Fruit fly (Drosophila melanogaster) whole organism, embryonic: ENCODE results near the gene Vha68-3.

Experiments
- Abd-B ChIP-seq: fragments of 200-800 bp; sonication (Bioruptor generic); optimal IDR thresholded peaks from 2 replicates; lab custom pipeline; 2018; ENCODE audit warnings: missing biosample characterization, mild to moderate bottlenecking, missing genetic modification characterization, moderate library complexity
- Ada2b ChIP-seq: fragments of 200-800 bp; sonication (Bioruptor generic); IDR thresholded peaks from 2 replicates; pipeline ENCODE4 v1.3.6; 2022; ENCODE audit warnings: missing biosample characterization, missing genetic modification characterization
- CG10321 ChIP-seq: fragments of 200-800 bp; sonication (Bioruptor generic); IDR thresholded peaks from 2 replicates; pipeline ENCODE4 v1.3.6; 2022; ENCODE audit warnings: missing biosample characterization, missing genetic modification characterization
- CG10654 ChIP-seq: fragments of 200-800 bp; sonication (Bioruptor generic); optimal IDR thresholded peaks from 2 replicates; lab custom pipeline; 2016; ENCODE audit warnings: missing biosample characterization, missing genetic modification characterization
- CG13296 ChIP-seq: fragments of 200-800 bp; sonication (Bioruptor generic); optimal IDR thresholded peaks from 3 replicates; lab custom pipeline; 2018; ENCODE audit warnings: missing biosample characterization, mild to moderate bottlenecking, missing genetic modification characterization
- CG15011 ChIP-seq: fragments of 200-800 bp; sonication (Bioruptor generic); optimal IDR thresholded peaks from 3 replicates; lab custom pipeline; 2018; ENCODE audit warnings: missing biosample characterization, mild to moderate bottlenecking, missing genetic modification characterization
- CG15479 ChIP-seq: fragments of 200-800 bp; sonication (Bioruptor generic); optimal IDR thresholded peaks from 3 replicates; lab custom pipeline; 2019; ENCODE audit warnings: missing biosample characterization, mild to moderate bottlenecking, missing genetic modification characterization, moderate library complexity
- CG17328 ChIP-seq: fragments of 200-800 bp; sonication (Bioruptor generic); IDR thresholded peaks from 2 replicates; pipeline ENCODE4 v1.3.6; 2022; ENCODE audit warnings: missing biosample characterization, missing genetic modification characterization
- CG17802 ChIP-seq: fragments of 200-800 bp; sonication (Bioruptor generic); optimal IDR thresholded peaks from 2 replicates; lab custom pipeline; 2018; ENCODE audit warnings: missing biosample characterization, mild to moderate bottlenecking, missing genetic modification characterization, moderate library complexity
- CG17912 ChIP-seq: fragments of 200-800 bp; sonication (Bioruptor generic); optimal IDR thresholded peaks from 2 replicates; lab custom pipeline; 2018; ENCODE audit warnings: missing biosample characterization, mild to moderate bottlenecking, missing genetic modification characterization
- CG1832 ChIP-seq: fragments of 200-800 bp; sonication (Bioruptor generic); optimal IDR thresholded peaks from 2 replicates; lab custom pipeline; 2017; ENCODE audit warnings: missing biosample characterization, mild to moderate bottlenecking, missing genetic modification characterization, inconsistent platforms
- CG2116 ChIP-seq: fragments of 200-800 bp; sonication (Bioruptor generic); optimal IDR thresholded peaks from 3 replicates; lab custom pipeline; 2018; ENCODE audit warnings: missing biosample characterization, mild to moderate bottlenecking, missing genetic modification characterization
- CG2120 ChIP-seq: fragments of 200-800 bp; sonication (Bioruptor generic); optimal IDR thresholded peaks from 3 replicates; lab custom pipeline; 2016; ENCODE audit warnings: missing biosample characterization, missing genetic modification characterization
- CG2678 ChIP-seq: fragments of 200-800 bp; sonication (Bioruptor generic); optimal IDR thresholded peaks from 3 replicates; lab custom pipeline; 2019; ENCODE audit warnings: missing biosample characterization, mild to moderate bottlenecking, missing genetic modification characterization, moderate library complexity
- CG31441 ChIP-seq: fragments of 200-800 bp; sonication (Bioruptor generic); IDR thresholded peaks from 2 replicates; pipeline ENCODE4 v1.3.6; 2022; ENCODE audit warnings: missing biosample characterization, missing genetic modification characterization
- CG4360 ChIP-seq: fragments of 200-800 bp; sonication (Bioruptor generic); IDR thresholded peaks from 2 replicates; pipeline ENCODE4 v1.3.6; 2022; ENCODE audit warnings: missing biosample characterization, missing genetic modification characterization
- CG43689 ChIP-seq: fragments of 200-800 bp; sonication (Bioruptor generic); IDR thresholded peaks from 2 replicates; pipeline ENCODE4 v1.3.6; 2022; ENCODE audit warnings: missing biosample characterization, missing genetic modification characterization
- CG5245 ChIP-seq: fragments of 200-800 bp; sonication (Bioruptor generic); optimal IDR thresholded peaks from 3 replicates; lab custom pipeline; 2016; ENCODE audit warnings: missing biosample characterization, missing genetic modification characterization
- CG6813 ChIP-seq: fragments of 200-800 bp; sonication (Bioruptor generic); optimal IDR thresholded peaks from 2 replicates; lab custom pipeline; 2017; ENCODE audit warnings: missing biosample characterization, missing genetic modification characterization, mild to moderate bottlenecking, moderate library complexity, missing genetic modification reagents
- CG7745 ChIP-seq: fragments of 200-800 bp; sonication (Bioruptor generic); optimal IDR thresholded peaks from 2 replicates; lab custom pipeline; 2018; ENCODE audit warnings: missing biosample characterization, mild to moderate bottlenecking, missing genetic modification characterization, moderate library complexity
- CG8944 ChIP-seq: fragments of 200-800 bp; sonication (Bioruptor generic); optimal IDR thresholded peaks from 3 replicates; lab custom pipeline; 2016; ENCODE audit warnings: missing biosample characterization, missing genetic modification characterization
- CG9215 ChIP-seq: fragments of 200-800 bp; sonication (Bioruptor generic); IDR thresholded peaks from 2 replicates; pipeline ENCODE4 v1.3.6; 2022; ENCODE audit warnings: missing biosample characterization, missing genetic modification characterization
- CG9932 ChIP-seq: fragments of 200-800 bp; sonication (Bioruptor generic); IDR thresholded peaks from 2 replicates; pipeline ENCODE4 v1.3.6; 2022; ENCODE audit warnings: missing biosample characterization, missing genetic modification characterization
- Camta ChIP-seq: fragments of 200-800 bp; sonication (Bioruptor generic); optimal IDR thresholded peaks from 2 replicates; lab custom pipeline; 2016; ENCODE audit warnings: missing biosample characterization, missing genetic modification characterization
- Hand ChIP-seq: fragments of 200-800 bp; sonication (Bioruptor generic); optimal IDR thresholded peaks from 2 replicates; lab custom pipeline; 2017; ENCODE audit warnings: mild to moderate bottlenecking, missing biosample characterization, missing genetic modification reagents, missing genetic modification characterization
- Hey ChIP-seq: fragments of 200-800 bp; sonication (Bioruptor generic); optimal IDR thresholded peaks from 3 replicates; lab custom pipeline; 2018; ENCODE audit warnings: missing biosample characterization, mild to moderate bottlenecking, missing genetic modification characterization
- Hmx ChIP-seq: fragments of 200-800 bp; sonication (Bioruptor generic); optimal IDR thresholded peaks from 2 replicates; lab custom pipeline; 2016; ENCODE audit warnings: missing biosample characterization, missing genetic modification characterization
- Lpt ChIP-seq: fragments of >200 bp; optimal IDR thresholded peaks from 2 replicates; lab custom pipeline; 2018; ENCODE audit warnings: missing biosample characterization, missing genetic modification characterization
- MBD-R2 ChIP-seq: fragments of 200-800 bp; sonication (Bioruptor generic); IDR thresholded peaks from 2 replicates; pipeline ENCODE4 v1.3.6; 2022; ENCODE audit warnings: missing biosample characterization, missing genetic modification characterization
- NC2α ChIP-seq: fragments of 200-800 bp; sonication (Bioruptor generic); optimal IDR thresholded peaks from 2 replicates; lab custom pipeline; 2016; ENCODE audit warnings: missing biosample characterization, missing genetic modification characterization
- Side ChIP-seq: fragments of 200-800 bp; sonication (Bioruptor generic); optimal IDR thresholded peaks from 2 replicates; lab custom pipeline; 2016; ENCODE audit warnings: missing biosample characterization, missing genetic modification characterization
- Six4 ChIP-seq: fragments of 200-800 bp; sonication (Bioruptor generic); optimal IDR thresholded peaks from 2 replicates; lab custom pipeline; 2016; ENCODE audit warnings: missing biosample characterization, missing genetic modification characterization
- Sox102F ChIP-seq: fragments of 200-800 bp; sonication (Bioruptor generic); optimal IDR thresholded peaks from 2 replicates; lab custom pipeline; 2018; ENCODE audit warnings: missing biosample characterization, mild to moderate bottlenecking, missing genetic modification characterization, moderate library complexity
- Spps ChIP-seq: fragments of 200-800 bp; sonication (Bioruptor generic); optimal IDR thresholded peaks from 2 replicates; lab custom pipeline; 2018; ENCODE audit warnings: missing biosample characterization, mild to moderate bottlenecking, missing genetic modification characterization
- aop ChIP-seq: fragments of 200-800 bp; sonication (Bioruptor generic); IDR thresholded peaks from 2 replicates; pipeline ENCODE4 v1.3.6; 2022; ENCODE audit warnings: missing biosample characterization, missing genetic modification characterization
- bbx ChIP-seq: fragments of 200-800 bp; sonication (Bioruptor generic); IDR thresholded peaks from 2 replicates; pipeline ENCODE4 v1.3.6; 2022; ENCODE audit warnings: missing biosample characterization, missing genetic modification characterization; ENCODE audit not compliant: partially characterized antibody
- dmrt99B ChIP-seq: fragments of 200-800 bp; sonication (Bioruptor generic); optimal IDR thresholded peaks from 2 replicates; lab custom pipeline; 2018; ENCODE audit warnings: missing biosample characterization, mild to moderate bottlenecking, missing genetic modification characterization, moderate library complexity
- grau ChIP-seq: fragments of 200-800 bp; optimal IDR thresholded peaks from 3 replicates; lab custom pipeline; 2019; ENCODE audit warnings: missing biosample characterization, mild to moderate bottlenecking, missing genetic modification characterization, moderate library complexity
- ham ChIP-seq: fragments of 200-800 bp; sonication (Bioruptor generic); IDR thresholded peaks from 2 replicates; pipeline ENCODE4 v1.3.6; 2022; ENCODE audit warnings: missing biosample characterization, missing genetic modification characterization
- mam ChIP-seq: fragments of 200-800 bp; sonication (Bioruptor generic); optimal IDR thresholded peaks from 3 replicates; lab custom pipeline; 2016; ENCODE audit warnings: missing biosample characterization, missing genetic modification characterization
- org-1 ChIP-seq: fragments of 200-800 bp; sonication (Bioruptor generic); optimal IDR thresholded peaks from 2 replicates; lab custom pipeline; 2017; ENCODE audit warnings: missing biosample characterization, missing genetic modification characterization
- pan ChIP-seq, 4 experiments: fragments of >200 bp in 3 of 4; fragments of 200-800 bp in 1 of 4; sonication (Bioruptor generic) in 1 of 4; optimal IDR thresholded peaks in 3 of 4; IDR thresholded peaks in 1 of 4; 2 replicates each; pipeline versions ENCODE4 v1.3.6 to Lab custom; 2017 to 2022; ENCODE audit warnings: missing biosample characterization in 2 of 4, missing genetic modification characterization in 2 of 4, mixed read lengths in 1 of 4
- pho ChIP-seq: fragments of 200-800 bp; sonication (Bioruptor generic); optimal IDR thresholded peaks from 2 replicates; lab custom pipeline; 2016; ENCODE audit warnings: missing biosample characterization, missing genetic modification characterization
- prd ChIP-seq, 3 experiments: fragments of >200 bp in 2 of 3; fragments of 200-800 bp in 1 of 3; sonication (Bioruptor generic) in 1 of 3; optimal IDR thresholded peaks in 2 of 3; IDR thresholded peaks in 1 of 3; 2 replicates in 2 of 3; 3 replicates in 1 of 3; pipeline versions ENCODE4 v1.3.6 to Lab custom; 2017 to 2022; ENCODE audit warnings: missing biosample characterization in 1 of 3, missing genetic modification characterization in 1 of 3
- pzg ChIP-seq: fragments of 200-800 bp; sonication (Bioruptor generic); optimal IDR thresholded peaks from 3 replicates; lab custom pipeline; 2018; ENCODE audit warnings: missing biosample characterization, mild to moderate bottlenecking, missing genetic modification characterization, moderate library complexity
- shn ChIP-seq: fragments of 200-800 bp; sonication (Bioruptor generic); optimal IDR thresholded peaks from 3 replicates; lab custom pipeline; 2016; ENCODE audit warnings: missing biosample characterization, missing genetic modification characterization
- sna ChIP-seq: fragments of 200-800 bp; sonication (Bioruptor generic); IDR thresholded peaks from 2 replicates; pipeline ENCODE4 v1.3.6; 2022; ENCODE audit warnings: missing biosample characterization, missing genetic modification characterization; ENCODE audit not compliant: partially characterized antibody
- zfh2 ChIP-seq: fragments of 200-800 bp; sonication (Bioruptor generic); optimal IDR thresholded peaks from 2 replicates; lab custom pipeline; 2016; ENCODE audit warnings: missing biosample characterization, missing genetic modification characterization

The Vha68-3 gene

dm6 chr2L:13004059-13004870, 25.7 kb downstream of the Vha68-3 start, which contains the start of the genes Vha68-1 and mTor (continued):
- TF ChIP-seq Abd-B (GFP tag; lab: Kevin White, UChicago) (peak; percentile 90), ham (GFP tag; lab: Robert Waterston, UW) (peak; percentile 33; the same call in 1 of the 2 replicates), CG5245 (GFP tag; lab: Kevin White, UChicago) (peak; percentile 60), CG10321 (no peak), CG9215 (GFP tag; lab: Robert Waterston, UW) (peak; percentile 84), Hmx (no peak), Ada2b (GFP tag; lab: Robert Waterston, UW) (peak; percentile 71), Hand (GFP tag; lab: Kevin White, UChicago) (no peak), bbx (GFP tag; lab: Robert Waterston, UW) (peak; percentile 75), pan (optimal IDR thresholded peaks at IDR 0.05; lab: Kevin White, UChicago) (no peak), pan (GFP tag; optimal IDR thresholded peaks at IDR 0.05 in 1 of 2, IDR thresholded peaks at IDR 0.05 in 1 of 2) (peak in 1 of 2 experiments; percentile 80), dmrt99B (no peak), Side (GFP tag; lab: Kevin White, UChicago) (peak; percentile 51), Hey (no peak), CG17802 (tag; lab: Kevin White, UChicago) (peak; percentile 89), Lpt (GFP tag; lab: Kevin White, UChicago) (no peak), grau (tag; lab: Kevin White, UChicago) (peak; percentile 83), CG2120 (peak; percentile 88), zfh2 (GFP tag; lab: Kevin White, UChicago) (peak; percentile 92), Six4 (GFP tag; lab: Kevin White, UChicago) (peak; percentile 66), CG15479 (no peak), CG9932 (GFP tag; lab: Robert Waterston, UW) (peak; percentile 92), MBD-R2 (GFP tag; lab: Robert Waterston, UW) (no peak; the same call in 1 of the 2 replicates), CG2678 (no peak), CG13296 (GFP tag; lab: Kevin White, UChicago) (no peak), prd (optimal IDR thresholded peaks at IDR 0.05; lab: Kevin White, UChicago) (no peak), prd (GFP tag; IDR thresholded peaks at IDR 0.05; lab: Robert Waterston, UW) (peak; percentile 87), CG43689 (no peak), CG4360 (GFP tag; lab: Robert Waterston, UW) (no peak), pzg (peak; percentile 66), Camta (GFP tag; lab: Kevin White, UChicago) (peak; percentile 36), mam (GFP tag; lab: Kevin White, UChicago) (peak; percentile 90), pho (GFP tag; lab: Kevin White, UChicago) (peak; percentile 76), CG17912 (GFP tag; lab: Kevin White, UChicago) (no peak), CG7745 (no peak), CG6813 (GFP tag; lab: Kevin White, UChicago) (no peak), CG1832 (GFP tag; lab: Kevin White, UChicago) (no peak), Sox102F (GFP tag; lab: Kevin White, UChicago) (no peak), CG10654 (GFP tag; lab: Kevin White, UChicago) (peak; percentile 78), aop (GFP tag; lab: Robert Waterston, UW) (no peak), CG2116 (peak; percentile 66), CG8944 (GFP tag; lab: Kevin White, UChicago) (peak; percentile 77), NC2α (GFP tag; lab: Kevin White, UChicago) (no peak), CG31441 (GFP tag; lab: Robert Waterston, UW) (no peak), org-1 (no peak), CG15011 (no peak), sna (GFP tag; lab: Robert Waterston, UW) (peak; percentile 81), Spps (tag; lab: Kevin White, UChicago) (peak; percentile 39), shn (GFP tag; lab: Kevin White, UChicago) (peak; percentile 78), CG17328 (GFP tag; lab: Robert Waterston, UW) (peak; percentile 68)
